Worm (Caenorhabditis elegans) whole organism, L4/young adult: Measurements from ENCODE around the gene F58H1.3.

ENCODE experiments used
- W03F9.2 ChIP-seq: fragments of 150-350 bp; optimal IDR thresholded peaks from 2 replicates; lab custom pipeline; 2014; ENCODE audit warnings: missing biosample characterization, missing genetic modification characterization
- dao-5 ChIP-seq: sonication (generic microtip); optimal IDR thresholded peaks from 2 replicates; lab custom pipeline; 2016; ENCODE audit warnings: missing genotype, missing genetic modification characterization, moderate library complexity, missing compliant biosample characterization

- TF ChIP-seq dao-5 (tag; lab: Kevin White, UChicago) (no peak), W03F9.2 (tag; lab: Kevin White, UChicago) (no peak)
Observed at ce11 chrV:11943737-11944136, 10.0 kb downstream of the F58H1.3 start.
